Comparison of ENCODE assay signal across 4 fruit fly cellular contexts in genomic region chr3L:21930179-21930578, dm6.
TF ChIP-seq lines count a peak whose summit lies in the region.

No protein-coding gene starts in this region.

- no peak for TF ChIP-seq CTCF in whole organism, embryonic (GFP tag; optimal IDR thresholded peaks at IDR 0.05; lab: Kevin White, UChicago)

TF ChIP-seq in whole organism, embryonic, 481 proteins besides CTCF, POLR2A, EP300 and RAD21:
- TF ChIP-seq unc-4 (GFP tag; IDR thresholded peaks at IDR 0.05; lab: Robert Waterston, UW; ENCODE audit: partially characterized antibody) (no peak), CG12744 (GFP tag; optimal IDR thresholded peaks at IDR 0.05; lab: Kevin White, UChicago) (no peak), CG9727 (GFP tag; optimal IDR thresholded peaks at IDR 0.05; lab: Kevin White, UChicago) (no peak), Max (GFP tag; optimal IDR thresholded peaks at IDR 0.05; lab: Kevin White, UChicago) (no peak), Optix (GFP tag; IDR thresholded peaks at IDR 0.05; lab: Robert Waterston, UW) (no peak), Hr51 (GFP tag; optimal IDR thresholded peaks at IDR 0.05; lab: Kevin White, UChicago) (no peak), chinmo (GFP tag; IDR thresholded peaks at IDR 0.05; lab: Robert Waterston, UW; ENCODE audit: partially characterized antibody) (0 out of 4 replicates have a peak, but pooled peaks have one; percentile 33), CG13775 (GFP tag; optimal IDR thresholded peaks at IDR 0.05; lab: Kevin White, UChicago) (no peak), CG2199 (GFP tag; IDR thresholded peaks at IDR 0.05; lab: Robert Waterston, UW) (peak; percentile 72; the same call in 1 of the 3 replicates), twi (tag; optimal IDR thresholded peaks at IDR 0.05; lab: Kevin White, UChicago) (no peak)

TF ChIP-seq in whole organism, prepupa, 60 proteins besides CTCF, POLR2A, EP300 and RAD21:
- peak; percentile 22; the same call in 1 of the 2 replicates for TF ChIP-seq CG15336 (GFP tag; IDR thresholded peaks at IDR 0.05; lab: Robert Waterston, UW)
- TF ChIP-seq ss (GFP tag; optimal IDR thresholded peaks at IDR 0.05; lab: Kevin White, UChicago): no peak

TF ChIP-seq in whole organism, pupa, 21 proteins besides CTCF, POLR2A, EP300 and RAD21:
- peak; percentile 28 for TF ChIP-seq EcR (GFP tag; optimal IDR thresholded peaks at IDR 0.05; lab: Kevin White, UChicago)
- TF ChIP-seq CG32121 (GFP tag; IDR thresholded peaks at IDR 0.05; lab: Robert Waterston, UW): no peak
- no peak for TF ChIP-seq gl (tag; optimal IDR thresholded peaks at IDR 0.05; lab: Kevin White, UChicago)
- TF ChIP-seq D1 (tag; optimal IDR thresholded peaks at IDR 0.05; lab: Kevin White, UChicago): no peak
- no peak for TF ChIP-seq CG34367 (tag; optimal IDR thresholded peaks at IDR 0.05; lab: Kevin White, UChicago)
- TF ChIP-seq CG4496 (GFP tag; IDR thresholded peaks at IDR 0.05; lab: Robert Waterston, UW): 0 out of 3 replicates have a peak, but pooled peaks have one; percentile 13
- no peak for TF ChIP-seq Pif1B (GFP tag; optimal IDR thresholded peaks at IDR 0.05; lab: Kevin White, UChicago)
- no peak for TF ChIP-seq CG8301 (tag; optimal IDR thresholded peaks at IDR 0.05; lab: Kevin White, UChicago)
- no peak for TF ChIP-seq Snoo (tag; optimal IDR thresholded peaks at IDR 0.05; lab: Kevin White, UChicago)

TF ChIP-seq in whole organism, wandering third instar larva, 38 proteins besides CTCF, POLR2A, EP300 and RAD21:
- TF ChIP-seq CrebA (GFP tag; optimal IDR thresholded peaks at IDR 0.05; lab: Kevin White, UChicago; ENCODE audit: borderline replicate concordance) (no peak), sage (GFP tag; optimal IDR thresholded peaks at IDR 0.05; lab: Kevin White, UChicago) (no peak), Sp1 (GFP tag; optimal IDR thresholded peaks at IDR 0.05; lab: Kevin White, UChicago) (no peak), brk (GFP tag; optimal IDR thresholded peaks at IDR 0.05; lab: Kevin White, UChicago) (no peak), Abd-B (GFP tag; optimal IDR thresholded peaks at IDR 0.05; lab: Kevin White, UChicago) (no peak), dsf (GFP tag; optimal IDR thresholded peaks at IDR 0.05; lab: Kevin White, UChicago; ENCODE audit: borderline replicate concordance) (no peak), N (GFP tag; optimal IDR thresholded peaks at IDR 0.05; lab: Kevin White, UChicago) (peak; percentile 23), ey (GFP tag; optimal IDR thresholded peaks at IDR 0.05; lab: Kevin White, UChicago) (no peak), Myc (optimal IDR thresholded peaks at IDR 0.05; lab: Kevin White, UChicago) (peak; percentile 28), Hnf4 (GFP tag; optimal IDR thresholded peaks at IDR 0.05; lab: Kevin White, UChicago) (no peak), Jra (GFP tag; optimal IDR thresholded peaks at IDR 0.05; lab: Kevin White, UChicago) (no peak), jim (GFP tag; optimal IDR thresholded peaks at IDR 0.05; lab: Kevin White, UChicago) (no peak), Dif (GFP tag; optimal IDR thresholded peaks at IDR 0.05; lab: Kevin White, UChicago; ENCODE audit: partially characterized antibody) (no peak), psq (GFP tag; optimal IDR thresholded peaks at IDR 0.05; lab: Kevin White, UChicago) (no peak), fru (GFP tag; optimal IDR thresholded peaks at IDR 0.05; lab: Kevin White, UChicago) (no peak), br (GFP tag; optimal IDR thresholded peaks at IDR 0.05; lab: Kevin White, UChicago) (no peak), GATAd (GFP tag; optimal IDR thresholded peaks at IDR 0.05; lab: Kevin White, UChicago) (no peak), foxo (GFP tag; optimal IDR thresholded peaks at IDR 0.05; lab: Kevin White, UChicago) (no peak), Rel (GFP tag; optimal IDR thresholded peaks at IDR 0.05; lab: Kevin White, UChicago) (no peak), Rel (tag; optimal IDR thresholded peaks at IDR 0.05; lab: Kevin White, UChicago) (peak; percentile 65), HLH106 (tag; optimal IDR thresholded peaks at IDR 0.05; lab: Kevin White, UChicago) (no peak), rgr (GFP tag; optimal IDR thresholded peaks at IDR 0.05; lab: Kevin White, UChicago) (no peak), CG9705 (GFP tag; optimal IDR thresholded peaks at IDR 0.05; lab: Kevin White, UChicago) (no peak), Hr78 (GFP tag; optimal IDR thresholded peaks at IDR 0.05; lab: Kevin White, UChicago) (no peak), CG32264 (GFP tag; optimal IDR thresholded peaks at IDR 0.05; lab: Kevin White, UChicago) (no peak), Mio (GFP tag; optimal IDR thresholded peaks at IDR 0.05; lab: Kevin White, UChicago) (no peak)
TF ChIP-seq in whole organism, wandering third instar larva: peak in this region for 3.
